Fruit fly (Drosophila melanogaster): ENCODE results near the gene CASK.

- TF ChIP-seq CG10669 (GFP tag; optimal IDR thresholded peaks at IDR 0.05) (no peak), eg (GFP tag; IDR thresholded peaks at IDR 0.05) (no peak), fd85E (GFP tag; optimal IDR thresholded peaks at IDR 0.05) (no peak), CG32006 (GFP tag; optimal IDR thresholded peaks at IDR 0.05) (no peak), lz (GFP tag; optimal IDR thresholded peaks at IDR 0.05) (no peak), ss (GFP tag; optimal IDR thresholded peaks at IDR 0.05) (no peak), Hr39 (GFP tag; optimal IDR thresholded peaks at IDR 0.05) (no peak), Hr4 (GFP tag; optimal IDR thresholded peaks at IDR 0.05) (no peak), Sox102F (GFP tag; optimal IDR thresholded peaks at IDR 0.05) (no peak), esn (GFP tag; optimal IDR thresholded peaks at IDR 0.05) (no peak), net (GFP tag; optimal IDR thresholded peaks at IDR 0.05) (no peak)
These were observed 21.2 kb upstream of the CASK start, which contains the start of gene Gr93b for dm6 chr3R:21843665-21844064.

Measured in whole organism, prepupa.